Worm (Caenorhabditis elegans) whole organism, L1 larva: Measurements from ENCODE around the gene sqd-1.

Experiments used
- dpl-1 ChIP-seq, 3 experiments: fragments of 150-350 bp in 2 of 3; sonication (generic microtip) in 1 of 3; optimal IDR thresholded peaks; 2 replicates each; lab custom pipeline; 2014 to 2017; ENCODE audit warnings: missing biosample characterization in 3 of 3, missing genetic modification characterization in 3 of 3, missing genetic modification reagents in 3 of 3
- efl-3 ChIP-seq: fragments of 200-800 bp; sonication (Bioruptor generic); optimal IDR thresholded peaks from 2 replicates; lab custom pipeline; 2018; ENCODE audit warnings: mild to moderate bottlenecking, missing genetic modification characterization, missing compliant biosample characterization
- lin-35 ChIP-seq, 2 experiments: fragments of 150-350 bp; optimal IDR thresholded peaks; 2 replicates each; lab custom pipeline; 2014; ENCODE audit warnings: missing biosample characterization in 2 of 2, missing genetic modification characterization in 2 of 2, missing genetic modification reagents in 2 of 2
- mep-1 ChIP-seq: fragments of 150-350 bp; optimal IDR thresholded peaks from 2 replicates; lab custom pipeline; 2014; ENCODE audit warnings: missing biosample characterization, missing genetic modification characterization
- nhr-237 ChIP-seq: fragments of 150-350 bp; optimal IDR thresholded peaks from 2 replicates; lab custom pipeline; 2014; ENCODE audit warnings: missing biosample characterization, missing genetic modification characterization
- nhr-71 ChIP-seq: sonication (generic microtip); optimal IDR thresholded peaks from 2 replicates; lab custom pipeline; 2016; ENCODE audit warnings: mild to moderate bottlenecking, missing genetic modification characterization, moderate library complexity, missing compliant biosample characterization
- zag-1 ChIP-seq: fragments of 150-350 bp; optimal IDR thresholded peaks from 2 replicates; lab custom pipeline; 2014; ENCODE audit warnings: missing biosample characterization, missing genetic modification characterization

ce11 chrIV:6330790-6331189 is 6.8 kb downstream of the sqd-1 start:
- no peak for TF ChIP-seq dpl-1 (GFP tag; optimal IDR thresholded peaks at IDR 0.05; lab: Kevin White, UChicago)
- no peak for TF ChIP-seq mep-1 (tag; lab: Kevin White, UChicago)
- no peak for TF ChIP-seq zag-1 (tag; lab: Kevin White, UChicago)
- no peak for TF ChIP-seq efl-3
- no peak for TF ChIP-seq nhr-237 (tag; lab: Kevin White, UChicago)
- TF ChIP-seq nhr-71: no peak
- TF ChIP-seq lin-35 (GFP tag; optimal IDR thresholded peaks at IDR 0.05; lab: Kevin White, UChicago): no peak
